Fruit fly (Drosophila melanogaster) Kc167 (cell line): ENCODE data around the gene CG34130.

Experiments
- Myc ChIP-seq: fragments of >200 bp; optimal IDR thresholded peaks from 2 replicates; lab custom pipeline; 2017; ENCODE audit warnings: missing external identifiers
- Sin3A ChIP-seq: fragments of >200 bp; optimal IDR thresholded peaks from 2 replicates; lab custom pipeline; 2018; ENCODE audit warnings: missing external identifiers
- h ChIP-seq: fragments of >200 bp; optimal IDR thresholded peaks from 3 replicates; lab custom pipeline; 2018; ENCODE audit warnings: missing external identifiers
- insv ChIP-seq: fragments of >200 bp; optimal IDR thresholded peaks from 3 replicates; lab custom pipeline; 2018; ENCODE audit warnings: missing external identifiers
- psq ChIP-seq: fragments of >200 bp; optimal IDR thresholded peaks from 2 replicates; lab custom pipeline; 2017; ENCODE audit warnings: missing external identifiers
- ttk ChIP-seq: sonication (Bioruptor generic); optimal IDR thresholded peaks from 2 replicates; lab custom pipeline; 2017; ENCODE audit warnings: missing external identifiers

CG34130 gene

dm6 chr3R:26192270-26192669, 2.5 kb upstream of the CG34130 start:
- TF ChIP-seq insv (lab: Kevin White, UChicago) (no peak), psq (no peak), Sin3A (lab: Kevin White, UChicago) (no peak), ttk (lab: Kevin White, UChicago) (no peak), h (lab: Kevin White, UChicago) (no peak), Myc (lab: Kevin White, UChicago) (no peak)

- TF ChIP-seq Sin3A (lab: Kevin White, UChicago) (no peak), h (lab: Kevin White, UChicago) (no peak), insv (lab: Kevin White, UChicago) (no peak), Myc (lab: Kevin White, UChicago) (no peak), ttk (lab: Kevin White, UChicago) (no peak), psq (no peak)
Measured at dm6 chr3R:26191105-26191504, 1.3 kb upstream of the CG34130 start, which contains the start of gene CG34129. Gene CG34129 (minus strand): TSS chr3R:26191205.

dm6 chr3R:26188708-26189107, 1.1 kb downstream of the CG34130 start, which contains the start of gene CG6073:
Gene CG6073 (minus strand): TSS chr3R:26188807.
- TF ChIP-seq Myc (lab: Kevin White, UChicago) (no peak), psq (no peak), insv (lab: Kevin White, UChicago) (no peak), h (lab: Kevin White, UChicago) (no peak), Sin3A (lab: Kevin White, UChicago) (no peak), ttk (lab: Kevin White, UChicago) (no peak)

dm6 chr3R:26185201-26185688, 4.5 kb downstream of the CG34130 start, which contains the start of gene CG31086:
Gene CG31086 (plus strand): TSS chr3R:26185251.
- TF ChIP-seq Sin3A (lab: Kevin White, UChicago) (no peak), h (lab: Kevin White, UChicago) (no peak)

- TF ChIP-seq ttk (lab: Kevin White, UChicago) (no peak), psq (no peak)
Measured at dm6 chr3R:26181991-26182390, 7.8 kb downstream of the CG34130 start.

- TF ChIP-seq h (lab: Kevin White, UChicago), result no peak
- no peak for TF ChIP-seq ttk (lab: Kevin White, UChicago)
- TF ChIP-seq Sin3A (lab: Kevin White, UChicago), result no peak
- TF ChIP-seq Myc (lab: Kevin White, UChicago), result no peak
- no peak for TF ChIP-seq insv (lab: Kevin White, UChicago)
- no peak for TF ChIP-seq psq
Measured at dm6 chr3R:26172040-26172439, 17.7 kb downstream of the CG34130 start.

dm6 chr3R:26170644-26171043, 19.1 kb downstream of the CG34130 start, which contains the start of gene CG31323:
Gene CG31323 (plus strand): TSS chr3R:26170847.
- TF ChIP-seq insv (lab: Kevin White, UChicago) (no peak), ttk (lab: Kevin White, UChicago) (no peak), h (lab: Kevin White, UChicago) (no peak), Myc (lab: Kevin White, UChicago) (no peak), psq (no peak), Sin3A (lab: Kevin White, UChicago) (no peak)
